ENCODE assay signal across 1 worm cellular context in genomic region chrIII:6361560-6361959, ce11.
TF ChIP-seq lines count a peak whose summit lies in the region.

No protein-coding gene starts in this region.

TF ChIP-seq in whole organism, L1 larva, 84 proteins besides CTCF, POLR2A, EP300 and RAD21 (continued from another document):
- peak; percentile 18 for TF ChIP-seq nhr-20 (tag; optimal IDR thresholded peaks at IDR 0.05; lab: Kevin White, UChicago)
- no peak for TF ChIP-seq vab-15 (tag; optimal IDR thresholded peaks at IDR 0.05; lab: Kevin White, UChicago)
- no peak for TF ChIP-seq blmp-1 (tag; optimal IDR thresholded peaks at IDR 0.05; lab: Kevin White, UChicago)
- TF ChIP-seq nhr-71 (tag; optimal IDR thresholded peaks at IDR 0.05; lab: Kevin White, UChicago) = peak; percentile 39
- no peak for TF ChIP-seq dsc-1 (tag; optimal IDR thresholded peaks at IDR 0.05; lab: Kevin White, UChicago)
- no peak for TF ChIP-seq nhr-28 (tag; optimal IDR thresholded peaks at IDR 0.05; lab: Kevin White, UChicago)
- no peak for TF ChIP-seq snu-23 (GFP tag; optimal IDR thresholded peaks at IDR 0.05; lab: Kevin White, UChicago)
- TF ChIP-seq fkh-4 (tag; optimal IDR thresholded peaks at IDR 0.05; lab: Kevin White, UChicago; ENCODE audit: borderline replicate concordance) = no peak
- no peak for TF ChIP-seq egl-27 (tag; optimal IDR thresholded peaks at IDR 0.05; lab: Kevin White, UChicago)
- TF ChIP-seq efl-1 (optimal IDR thresholded peaks at IDR 0.05; lab: Kevin White, UChicago) = no peak
- TF ChIP-seq efl-1 (GFP tag; optimal IDR thresholded peaks at IDR 0.05 in 1 of 2; lab: Kevin White, UChicago) = peak in 1 of 2 experiments; percentile 93
